Worm (Caenorhabditis elegans) whole organism, young adult: ENCODE measurements around the gene osm-6.
A peak's percentile ranks its signal among the peaks of the same experiment; 100 is the strongest.

Source experiments
- C17E4.6 ChIP-seq: fragments of 200-800 bp; sonication (Bioruptor generic); IDR thresholded peaks from 2 replicates; pipeline ENCODE4 v1.3.6; 2022; ENCODE audit warnings: missing genetic modification reagents, missing genetic modification characterization, missing compliant biosample characterization
- F23B12.7 ChIP-seq: sonication (generic microtip); optimal IDR thresholded peaks from 2 replicates; lab custom pipeline; 2017; ENCODE audit warnings: missing genetic modification characterization, mild to moderate bottlenecking, missing compliant biosample characterization, antibody characterized with exemption, moderate library complexity; ENCODE audit not compliant: insufficient read depth
- F33H1.4 ChIP-seq: fragments of 200-800 bp; sonication (Bioruptor generic); IDR thresholded peaks from 2 replicates; pipeline ENCODE4 v1.3.6; 2022; ENCODE audit warnings: missing genetic modification reagents, missing genetic modification characterization, missing compliant biosample characterization
- F52B5.7 ChIP-seq: sonication (generic microtip); optimal IDR thresholded peaks from 2 replicates; lab custom pipeline; 2016; ENCODE audit warnings: mild to moderate bottlenecking, missing genetic modification characterization, missing compliant biosample characterization
- F55B11.4 ChIP-seq: sonication (generic microtip); optimal IDR thresholded peaks from 2 replicates; lab custom pipeline; 2016; ENCODE audit warnings: missing compliant biosample characterization, missing genetic modification characterization, borderline replicate concordance; ENCODE audit not compliant: insufficient read depth
- F57A8.1 ChIP-seq: fragments of 200-800 bp; sonication (Bioruptor generic); optimal IDR thresholded peaks from 2 replicates; lab custom pipeline; 2018; ENCODE audit warnings: mild to moderate bottlenecking, missing genetic modification characterization, moderate library complexity, missing compliant biosample characterization
- K11D2.4 ChIP-seq: fragments of 200-800 bp; sonication (Bioruptor generic); IDR thresholded peaks from 2 replicates; pipeline ENCODE4 v1.3.6; 2022; ENCODE audit warnings: missing genetic modification reagents, missing genetic modification characterization, missing compliant biosample characterization
- Y53G8AR.9 ChIP-seq: fragments of 200-800 bp; sonication (Bioruptor generic); conservative IDR thresholded peaks from 2 replicates; pipeline ENCODE4 v1.3.6; 2022; ENCODE audit warnings: missing genetic modification reagents, missing genetic modification characterization, missing compliant biosample characterization
- Y56A3A.18 ChIP-seq: fragments of 200-800 bp; sonication (Bioruptor generic); IDR thresholded peaks from 2 replicates; pipeline ENCODE4 v1.3.6; 2022; ENCODE audit warnings: missing genetic modification reagents, missing genetic modification characterization, missing compliant biosample characterization
- ama-1 ChIP-seq, 3 experiments: fragments of 150-350 bp in 1 of 3; sonication (generic microtip) in 2 of 3; optimal IDR thresholded peaks; 2 replicates each; lab custom pipeline; 2014 to 2018; ENCODE audit warnings: missing biosample characterization in 2 of 3, missing genetic modification characterization in 2 of 3, missing genetic modification reagents in 2 of 3
- aptf-3 ChIP-seq: fragments of 200-800 bp; sonication (Bioruptor generic); IDR thresholded peaks from 2 replicates; pipeline ENCODE4 v1.3.6; 2022; ENCODE audit warnings: missing genetic modification characterization, missing compliant biosample characterization
- bed-2 ChIP-seq: fragments of 200-800 bp; sonication (Bioruptor generic); IDR thresholded peaks from 2 replicates; pipeline ENCODE4 v1.3.6; 2022; ENCODE audit warnings: missing genetic modification reagents, missing genetic modification characterization, missing compliant biosample characterization
- ccch-3 ChIP-seq: fragments of 200-800 bp; sonication (Bioruptor generic); optimal IDR thresholded peaks from 2 replicates; lab custom pipeline; 2018; ENCODE audit warnings: mild to moderate bottlenecking, missing genetic modification characterization, missing compliant biosample characterization
- dox-1 ChIP-seq: fragments of 200-800 bp; sonication (Bioruptor generic); IDR thresholded peaks from 2 replicates; pipeline ENCODE4 v1.3.6; 2022; ENCODE audit warnings: missing genetic modification reagents, missing genetic modification characterization, missing compliant biosample characterization
- efl-1 ChIP-seq: fragments of 150-350 bp; optimal IDR thresholded peaks from 2 replicates; lab custom pipeline; 2014; ENCODE audit warnings: missing biosample characterization, missing genetic modification reagents, missing genetic modification characterization
- egl-18 ChIP-seq: fragments of 200-800 bp; sonication (Bioruptor generic); IDR thresholded peaks from 2 replicates; pipeline ENCODE4 v1.3.6; 2022; ENCODE audit warnings: missing genetic modification reagents, missing genetic modification characterization, missing compliant biosample characterization
- ekl-4 ChIP-seq: fragments of 200-800 bp; sonication (Bioruptor generic); IDR thresholded peaks from 2 replicates; pipeline ENCODE4 v1.3.6; 2022; ENCODE audit warnings: missing genetic modification reagents, missing genetic modification characterization, missing compliant biosample characterization
- ets-4 ChIP-seq: fragments of 200-800 bp; sonication (Bioruptor generic); optimal IDR thresholded peaks from 2 replicates; lab custom pipeline; 2018; ENCODE audit warnings: mild to moderate bottlenecking, missing genetic modification characterization, missing compliant biosample characterization
- hlh-26 ChIP-seq: fragments of 200-800 bp; sonication (Bioruptor generic); conservative IDR thresholded peaks from 2 replicates; pipeline ENCODE4 v1.3.6; 2022; ENCODE audit warnings: missing genetic modification reagents, missing genetic modification characterization, missing compliant biosample characterization
- hmg-1.2 ChIP-seq: fragments of 200-800 bp; sonication (Bioruptor generic); IDR thresholded peaks from 2 replicates; pipeline ENCODE4 v1.3.6; 2022; ENCODE audit warnings: missing genetic modification reagents, missing genetic modification characterization, missing compliant biosample characterization
- hrde-1 ChIP-seq: sonication (generic microtip); optimal IDR thresholded peaks from 2 replicates; lab custom pipeline; 2016; ENCODE audit warnings: missing genetic modification characterization, mild to moderate bottlenecking, missing compliant biosample characterization, moderate library complexity, missing genotype, missing genetic modification reagents, borderline replicate concordance
- hsf-1 ChIP-seq: fragments of 200-800 bp; sonication (Bioruptor generic); IDR thresholded peaks from 2 replicates; pipeline ENCODE4 v1.3.6; 2022; ENCODE audit warnings: missing genetic modification reagents, missing genetic modification characterization, missing compliant biosample characterization
- lag-1 ChIP-seq: fragments of 200-800 bp; sonication (Bioruptor generic); IDR thresholded peaks from 2 replicates; pipeline ENCODE4 v1.3.6; 2022; ENCODE audit warnings: missing genetic modification reagents, missing genetic modification characterization, missing compliant biosample characterization
- let-607 ChIP-seq, 2 experiments: fragments of 200-800 bp in 1 of 2; sonication (Bioruptor generic) in 1 of 2; sonication (generic microtip) in 1 of 2; optimal IDR thresholded peaks; 2 replicates each; lab custom pipeline; 2016 to 2018; ENCODE audit warnings: mild to moderate bottlenecking in 2 of 2, missing compliant biosample characterization in 2 of 2, missing genetic modification characterization in 2 of 2, moderate library complexity in 2 of 2, missing genotype in 1 of 2
- lin-26 ChIP-seq: fragments of 200-800 bp; sonication (Bioruptor generic); IDR thresholded peaks from 2 replicates; pipeline ENCODE4 v1.3.6; 2022; ENCODE audit warnings: missing genetic modification reagents, missing genetic modification characterization, missing compliant biosample characterization
- lin-40 ChIP-seq: sonication (generic microtip); optimal IDR thresholded peaks from 2 replicates; lab custom pipeline; 2016; ENCODE audit warnings: missing genetic modification characterization, mild to moderate bottlenecking, missing compliant biosample characterization, missing genotype, missing genetic modification reagents
- lir-1 ChIP-seq: fragments of 200-800 bp; sonication (Bioruptor generic); conservative IDR thresholded peaks from 2 replicates; pipeline ENCODE4 v1.3.6; 2022; ENCODE audit warnings: missing genetic modification reagents, missing genetic modification characterization, missing compliant biosample characterization
- mel-28 ChIP-seq: sonication (generic microtip); optimal IDR thresholded peaks from 2 replicates; lab custom pipeline; 2016; ENCODE audit warnings: borderline replicate concordance, mild to moderate bottlenecking, missing genetic modification characterization, missing compliant biosample characterization
- mxl-1 ChIP-seq: sonication (generic microtip); optimal IDR thresholded peaks from 2 replicates; lab custom pipeline; 2016; ENCODE audit warnings: missing genetic modification characterization, missing compliant biosample characterization
- nfya-2 ChIP-seq: fragments of 200-800 bp; sonication (Bioruptor generic); IDR thresholded peaks from 2 replicates; pipeline ENCODE4 v1.3.6; 2022; ENCODE audit warnings: missing genetic modification reagents, missing genetic modification characterization, missing compliant biosample characterization
- nfyb-1 ChIP-seq: fragments of 200-800 bp; sonication (Bioruptor generic); IDR thresholded peaks from 2 replicates; pipeline ENCODE4 v1.3.6; 2022; ENCODE audit warnings: missing genetic modification reagents, missing genetic modification characterization, missing compliant biosample characterization
- nhr-120 ChIP-seq: fragments of 200-800 bp; sonication (Bioruptor generic); IDR thresholded peaks from 2 replicates; pipeline ENCODE4 v1.3.6; 2022; ENCODE audit warnings: missing genetic modification characterization, missing compliant biosample characterization
- nhr-27 ChIP-seq: fragments of 200-800 bp; sonication (Bioruptor generic); optimal IDR thresholded peaks from 2 replicates; lab custom pipeline; 2018; ENCODE audit warnings: mild to moderate bottlenecking, missing genetic modification characterization, moderate library complexity, missing compliant biosample characterization
- nhr-80 ChIP-seq: sonication (generic microtip); optimal IDR thresholded peaks from 2 replicates; lab custom pipeline; 2016; ENCODE audit warnings: missing genetic modification characterization, missing compliant biosample characterization
- nhr-90 ChIP-seq: sonication (generic microtip); optimal IDR thresholded peaks from 2 replicates; lab custom pipeline; 2016; ENCODE audit warnings: missing genotype, mild to moderate bottlenecking, missing genetic modification characterization, missing compliant biosample characterization
- pha-4 ChIP-seq: fragments of 150-350 bp; sonication (generic microtip); optimal IDR thresholded peaks from 2 replicates; lab custom pipeline; 2014; ENCODE audit warnings: missing biosample characterization, missing genetic modification reagents, missing genetic modification characterization
- repo-1 ChIP-seq: sonication (generic microtip); optimal IDR thresholded peaks from 2 replicates; lab custom pipeline; 2017; ENCODE audit warnings: mild to moderate bottlenecking, missing genetic modification characterization, missing compliant biosample characterization
- sea-2 ChIP-seq: fragments of 200-800 bp; sonication (Bioruptor generic); IDR thresholded peaks from 2 replicates; pipeline ENCODE4 v1.3.6; 2022; ENCODE audit warnings: missing genetic modification characterization, missing compliant biosample characterization
- snpc-3.4 ChIP-seq: sonication (generic microtip); optimal IDR thresholded peaks from 2 replicates; lab custom pipeline; 2017; ENCODE audit warnings: missing genetic modification characterization, mild to moderate bottlenecking, missing compliant biosample characterization, antibody characterized with exemption, moderate library complexity, missing genotype, missing genetic modification reagents
- somi-1 ChIP-seq: fragments of 200-800 bp; sonication (Bioruptor generic); optimal IDR thresholded peaks from 2 replicates; lab custom pipeline; 2018; ENCODE audit warnings: mild to moderate bottlenecking, missing genetic modification characterization, missing compliant biosample characterization
- tbp1 ChIP-seq: fragments of 200-800 bp; sonication (Bioruptor generic); optimal IDR thresholded peaks from 2 replicates; lab custom pipeline; 2018; ENCODE audit warnings: mild to moderate bottlenecking, missing genetic modification characterization, missing compliant biosample characterization
- tbx-9 ChIP-seq: sonication (generic microtip); optimal IDR thresholded peaks from 2 replicates; lab custom pipeline; 2016; ENCODE audit warnings: borderline replicate concordance, missing genetic modification characterization, inconsistent platforms, missing compliant biosample characterization
- tlf-1 ChIP-seq: fragments of 200-800 bp; sonication (Bioruptor generic); optimal IDR thresholded peaks from 2 replicates; lab custom pipeline; 2018; ENCODE audit warnings: mild to moderate bottlenecking, missing genetic modification characterization, missing compliant biosample characterization
- zfh-2 ChIP-seq: fragments of 200-800 bp; sonication (Bioruptor generic); conservative IDR thresholded peaks from 2 replicates; pipeline ENCODE4 v1.3.6; 2022; ENCODE audit warnings: missing genetic modification reagents, missing genetic modification characterization, missing compliant biosample characterization

The osm-6 gene

DNA sequence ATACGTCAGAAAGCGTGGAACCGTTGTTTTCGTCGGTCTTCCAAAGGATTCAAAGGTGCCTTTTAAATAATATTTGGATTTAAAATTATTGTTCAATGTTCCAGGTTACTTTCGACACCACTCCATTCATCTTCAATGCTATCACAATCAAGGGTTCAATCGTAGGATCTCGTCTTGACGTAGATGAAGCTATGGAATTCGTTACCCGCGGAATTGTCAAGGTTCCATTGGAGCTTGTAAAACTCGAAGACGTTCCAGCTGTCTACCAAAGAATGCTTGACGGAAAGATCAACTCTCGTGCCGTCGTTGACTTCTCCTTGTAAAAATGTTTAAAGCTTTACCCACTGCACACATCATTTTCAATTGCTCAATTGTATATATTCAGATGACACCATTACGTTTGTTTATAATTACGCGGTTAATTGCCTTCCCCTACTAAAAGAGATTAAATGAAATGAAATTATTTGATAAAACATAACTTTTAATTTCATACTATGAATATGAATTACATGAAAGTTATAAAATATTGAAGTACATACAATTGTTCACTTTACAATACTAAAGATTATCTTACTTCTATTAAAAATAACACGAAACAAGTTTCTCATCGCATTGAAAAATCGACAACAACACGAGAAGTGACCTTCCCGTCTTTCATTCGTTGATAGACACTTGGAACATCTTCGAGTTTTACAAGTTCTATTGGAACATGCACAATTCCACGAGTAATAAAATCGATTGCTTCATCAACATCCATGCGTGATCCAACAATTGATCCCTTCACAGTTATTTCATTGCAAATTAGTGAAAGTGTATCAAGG lies 37.9 kb downstream of the osm-6 start (continued):
- TF ChIP-seq F23B12.7 (tag; lab: Kevin White, UChicago) (peak; percentile 43), hlh-26 (GFP tag; lab: Robert Waterston, UW) (no peak), tlf-1 (peak; percentile 63), hsf-1 (GFP tag; lab: Robert Waterston, UW) (no peak), hmg-1.2 (no peak), repo-1 (tag; lab: Kevin White, UChicago) (peak; percentile 71), F52B5.7 (peak; percentile 41), ekl-4 (GFP tag; lab: Robert Waterston, UW) (peak; percentile 12; the same call in 1 of the 2 replicates), zfh-2 (GFP tag; lab: Robert Waterston, UW) (no peak), hrde-1 (no peak), bed-2 (GFP tag; lab: Robert Waterston, UW) (no peak), F33H1.4 (no peak), somi-1 (peak; percentile 6), Y56A3A.18 (GFP tag; lab: Robert Waterston, UW) (no peak), lir-1 (0 out of 2 replicates have a peak, but pooled peaks have one; percentile 33), nhr-120 (GFP tag; lab: Robert Waterston, UW) (no peak), ccch-3 (GFP tag; lab: Kevin White, UChicago) (no peak), Y53G8AR.9 (GFP tag; lab: Robert Waterston, UW) (peak; percentile 45; the same call in 1 of the 2 replicates), nfya-2 (GFP tag; lab: Robert Waterston, UW) (no peak)

DNA sequence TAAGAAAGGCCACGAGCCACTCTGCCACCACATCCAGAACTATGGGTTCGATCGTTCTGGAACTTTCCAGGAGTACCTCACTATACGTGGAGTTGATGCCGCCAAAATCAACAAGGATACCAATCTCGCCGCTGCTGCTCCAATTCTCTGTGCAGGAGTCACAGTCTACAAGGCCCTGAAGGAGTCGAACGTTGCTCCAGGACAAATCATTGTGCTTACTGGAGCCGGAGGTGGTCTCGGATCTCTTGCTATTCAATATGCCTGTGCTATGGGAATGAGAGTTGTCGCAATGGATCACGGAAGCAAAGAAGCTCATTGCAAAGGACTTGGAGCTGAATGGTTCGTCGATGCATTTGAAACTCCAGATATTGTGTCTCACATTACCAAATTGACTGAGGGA lies 38.6 kb downstream of the osm-6 start:
- peak; percentile 30; the same call in 1 of the 2 replicates for TF ChIP-seq hsf-1 (GFP tag; lab: Robert Waterston, UW)
- 0 out of 2 replicates have a peak, but pooled peaks have one; percentile 11 for TF ChIP-seq K11D2.4 (GFP tag; lab: Robert Waterston, UW)
- 0 out of 2 replicates have a peak, but pooled peaks have one; percentile 10 for TF ChIP-seq nfyb-1 (GFP tag; lab: Robert Waterston, UW)
- peak; percentile 27 for TF ChIP-seq ama-1 (optimal IDR thresholded peaks at IDR 0.05; lab: Kevin White, UChicago)
- TF ChIP-seq ama-1 (GFP tag; optimal IDR thresholded peaks at IDR 0.05; lab: Kevin White, UChicago) = no peak
- no peak for TF ChIP-seq lir-1
- peak; percentile 47 for TF ChIP-seq nhr-27 (tag; lab: Kevin White, UChicago)
- TF ChIP-seq pha-4 = peak; percentile 61
- no peak for TF ChIP-seq egl-18

DNA sequence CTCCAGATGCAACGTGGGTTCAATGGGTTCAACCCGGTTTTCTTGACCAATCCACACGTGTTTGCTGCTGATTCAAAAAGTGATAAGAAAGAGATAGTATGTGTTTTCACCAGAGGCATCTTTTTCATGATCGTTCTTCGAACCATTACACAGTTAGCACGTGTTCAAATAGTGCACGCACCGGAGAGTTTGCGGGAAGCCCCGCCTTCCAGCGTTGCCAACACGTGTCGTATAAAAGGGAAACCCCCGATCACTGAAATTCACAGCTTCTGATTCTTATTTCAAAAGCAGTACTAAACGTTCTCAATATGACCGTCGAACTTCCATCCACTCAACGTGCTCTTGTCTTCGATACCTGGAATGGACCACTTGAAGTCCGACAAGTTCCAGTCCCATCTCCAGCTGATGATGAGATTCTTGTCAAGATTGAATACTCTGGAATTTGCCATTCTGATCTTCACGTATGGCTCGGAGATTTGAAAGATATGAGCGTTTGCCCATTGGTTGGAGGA lies 39.2 kb downstream of the osm-6 start, which contains the start of gene adh-1:
adh-1 (plus strand) TSS at position 261 of the 512 bp plus-strand sequence.
- TF ChIP-seq ets-4 (GFP tag; lab: Kevin White, UChicago) = no peak
- TF ChIP-seq C17E4.6 (GFP tag; lab: Robert Waterston, UW) = no peak
- no peak for TF ChIP-seq F55B11.4 (tag; lab: Kevin White, UChicago)
- no peak for TF ChIP-seq snpc-3.4
- peak; percentile 24; the same call in 1 of the 2 replicates for TF ChIP-seq dox-1 (GFP tag; lab: Robert Waterston, UW)
- TF ChIP-seq tbx-9 (tag; lab: Kevin White, UChicago) = no peak
- no peak for TF ChIP-seq F57A8.1
- no peak for TF ChIP-seq nhr-90 (tag; lab: Kevin White, UChicago)
- no peak for TF ChIP-seq aptf-3 (GFP tag; lab: Robert Waterston, UW)
- TF ChIP-seq mxl-1 (tag; lab: Kevin White, UChicago) = no peak
- TF ChIP-seq sea-2 = no peak
- TF ChIP-seq hmg-1.2 = no peak
- no peak for TF ChIP-seq efl-1 (GFP tag; lab: Kevin White, UChicago)
- TF ChIP-seq mel-28 = no peak
- peak; percentile 48 for TF ChIP-seq tbp1 (GFP tag; lab: Kevin White, UChicago)
- TF ChIP-seq lin-40 (tag; lab: Kevin White, UChicago) = peak; percentile 47
- peak; percentile 45 for TF ChIP-seq nhr-80 (tag; lab: Kevin White, UChicago)
- TF ChIP-seq lag-1 = 0 out of 2 replicates have a peak, but pooled peaks have one; percentile 79
- no peak for TF ChIP-seq let-607 (tag; optimal IDR thresholded peaks at IDR 0.05; lab: Kevin White, UChicago)
- TF ChIP-seq lin-26 (GFP tag; lab: Robert Waterston, UW) = peak; percentile 51
